Worm (Caenorhabditis elegans) whole organism, L4 larva: ENCODE data around the gene rps-16.

ENCODE experiments used
- D1046.2 ChIP-seq: fragments of 200-800 bp; sonication (Bioruptor generic); IDR thresholded peaks from 2 replicates; pipeline ENCODE4 v1.3.6; 2022; ENCODE audit warnings: missing genetic modification characterization, missing compliant biosample characterization
- F10B5.3 ChIP-seq: sonication (generic microtip); optimal IDR thresholded peaks from 2 replicates; lab custom pipeline; 2016; ENCODE audit warnings: mild to moderate bottlenecking, missing genetic modification characterization, missing compliant biosample characterization
- R02D3.7 ChIP-seq: fragments of 150-350 bp; sonication (generic microtip); optimal IDR thresholded peaks from 3 replicates; lab custom pipeline; 2014; ENCODE audit warnings: missing biosample characterization, missing genetic modification characterization
- T26A8.4 ChIP-seq: fragments of 200-800 bp; sonication (Bioruptor generic); IDR thresholded peaks from 2 replicates; pipeline ENCODE4 v1.3.6; 2022; ENCODE audit warnings: missing genetic modification characterization, missing compliant biosample characterization
- ZK337.2 ChIP-seq: fragments of 200-800 bp; sonication (Bioruptor generic); IDR thresholded peaks from 2 replicates; pipeline ENCODE4 v1.3.6; 2022; ENCODE audit warnings: missing genetic modification reagents, missing genetic modification characterization, missing compliant biosample characterization
- ZK546.5 ChIP-seq, 2 experiments: sonication (generic microtip); optimal IDR thresholded peaks; 2 replicates each; lab custom pipeline; 2017; ENCODE audit warnings: missing biosample characterization in 2 of 2, missing genetic modification characterization in 2 of 2
- aly-2 ChIP-seq: sonication (generic microtip); optimal IDR thresholded peaks from 2 replicates; lab custom pipeline; 2018; ENCODE audit warnings: missing biosample characterization, missing genetic modification characterization
- attf-4 ChIP-seq: sonication (generic microtip); optimal IDR thresholded peaks from 3 replicates; lab custom pipeline; 2017; ENCODE audit warnings: missing biosample characterization, missing genetic modification characterization
- ceh-20 ChIP-seq: fragments of 200-800 bp; sonication (Bioruptor generic); IDR thresholded peaks from 2 replicates; pipeline ENCODE4 v1.3.6; 2022; ENCODE audit warnings: missing genetic modification reagents, missing genetic modification characterization, missing compliant biosample characterization
- ceh-28 ChIP-seq: fragments of 150-350 bp; optimal IDR thresholded peaks from 2 replicates; lab custom pipeline; 2014; ENCODE audit warnings: missing biosample characterization, missing genetic modification reagents, missing genetic modification characterization
- ceh-44 ChIP-seq: fragments of 200-800 bp; sonication (Bioruptor generic); IDR thresholded peaks from 2 replicates; pipeline ENCODE4 v1.3.6; 2022; ENCODE audit warnings: missing genetic modification reagents, missing genetic modification characterization, missing compliant biosample characterization
- ces-1 ChIP-seq: fragments of 150-350 bp; sonication (generic microtip); optimal IDR thresholded peaks from 4 replicates; lab custom pipeline; 2014; ENCODE audit warnings: missing biosample characterization, missing genetic modification reagents, missing genetic modification characterization
- daf-12 ChIP-seq: fragments of 150-350 bp; optimal IDR thresholded peaks from 2 replicates; lab custom pipeline; 2014; ENCODE audit warnings: missing biosample characterization, missing genetic modification reagents, missing genetic modification characterization
- dmd-8 ChIP-seq: fragments of 200-800 bp; sonication (Bioruptor generic); IDR thresholded peaks from 2 replicates; pipeline ENCODE4 v1.3.6; 2022; ENCODE audit warnings: missing genetic modification characterization, missing compliant biosample characterization
- egl-43 ChIP-seq: fragments of 200-800 bp; sonication (Bioruptor generic); IDR thresholded peaks from 2 replicates; pipeline ENCODE4 v1.3.6; 2022; ENCODE audit warnings: missing genetic modification reagents, missing genetic modification characterization, missing compliant biosample characterization
- hif-1 ChIP-seq, 2 experiments: sonication (generic microtip); optimal IDR thresholded peaks; 2 replicates each; lab custom pipeline; 2016 to 2017; ENCODE audit warnings: missing compliant biosample characterization in 2 of 2, missing genetic modification characterization in 2 of 2, missing genetic modification reagents in 2 of 2, missing genotype in 2 of 2, mild to moderate bottlenecking in 1 of 2
- lsy-2 ChIP-seq, 2 experiments: fragments of 150-350 bp in 1 of 2; sonication (generic microtip) in 1 of 2; optimal IDR thresholded peaks; 2 replicates each; lab custom pipeline; 2014 to 2017; ENCODE audit warnings: missing biosample characterization in 2 of 2, missing genetic modification characterization in 2 of 2
- mdt-29 ChIP-seq: fragments of 200-800 bp; sonication (Bioruptor generic); IDR thresholded peaks from 2 replicates; pipeline ENCODE4 v1.3.6; 2022; ENCODE audit warnings: missing genetic modification reagents, missing genetic modification characterization, missing compliant biosample characterization
- mes-2 ChIP-seq: sonication (generic microtip); optimal IDR thresholded peaks from 2 replicates; lab custom pipeline; 2016; ENCODE audit warnings: missing genotype, mild to moderate bottlenecking, missing genetic modification characterization, missing compliant biosample characterization; ENCODE audit not compliant: poor library complexity, severe bottlenecking
- mxl-2 ChIP-seq: fragments of 200-800 bp; sonication (Bioruptor generic); conservative IDR thresholded peaks from 2 replicates; pipeline ENCODE4 v1.3.6; 2022; ENCODE audit warnings: missing genetic modification reagents, missing genetic modification characterization, missing compliant biosample characterization
- nhr-10 ChIP-seq: fragments of 150-350 bp; optimal IDR thresholded peaks from 2 replicates; lab custom pipeline; 2014; ENCODE audit warnings: missing biosample characterization, missing genetic modification characterization
- nhr-237 ChIP-seq: sonication (generic microtip); optimal IDR thresholded peaks from 2 replicates; lab custom pipeline; 2017; ENCODE audit warnings: missing biosample characterization, missing genetic modification characterization
- nhr-25 ChIP-seq: sonication (generic microtip); optimal IDR thresholded peaks from 2 replicates; lab custom pipeline; 2017; ENCODE audit warnings: missing genetic modification characterization, mild to moderate bottlenecking, missing compliant biosample characterization, antibody characterized with exemption, moderate library complexity, borderline replicate concordance; ENCODE audit not compliant: insufficient read depth
- saeg-2 ChIP-seq: fragments of 200-800 bp; sonication (Bioruptor generic); IDR thresholded peaks from 2 replicates; pipeline ENCODE4 v1.3.6; 2022; ENCODE audit warnings: missing genetic modification reagents, missing genetic modification characterization, missing compliant biosample characterization
- snpc-1.2 ChIP-seq: fragments of 200-800 bp; sonication (Bioruptor generic); IDR thresholded peaks from 2 replicates; pipeline ENCODE4 v1.3.6; 2022; ENCODE audit warnings: missing genetic modification reagents, missing genetic modification characterization, missing compliant biosample characterization
- tra-1 ChIP-seq: fragments of 200-800 bp; sonication (Bioruptor generic); IDR thresholded peaks from 2 replicates; pipeline ENCODE4 v1.3.6; 2022; ENCODE audit warnings: missing genetic modification reagents, missing genetic modification characterization, missing compliant biosample characterization
- unc-130 ChIP-seq: sonication (generic microtip); optimal IDR thresholded peaks from 2 replicates; lab custom pipeline; 2016; ENCODE audit warnings: missing genetic modification reagents, missing genetic modification characterization, missing compliant biosample characterization
- unc-39 ChIP-seq: sonication (generic microtip); optimal IDR thresholded peaks from 2 replicates; lab custom pipeline; 2017; ENCODE audit warnings: missing biosample characterization, missing genetic modification characterization
- vab-7 ChIP-seq: fragments of 200-800 bp; sonication (Bioruptor generic); IDR thresholded peaks from 2 replicates; pipeline ENCODE4 v1.3.6; 2022; ENCODE audit warnings: missing genetic modification reagents, missing genetic modification characterization, missing compliant biosample characterization
- zip-2 ChIP-seq: fragments of 150-350 bp; optimal IDR thresholded peaks from 2 replicates; lab custom pipeline; 2014; ENCODE audit warnings: missing biosample characterization, missing genetic modification characterization
- ztf-11 ChIP-seq: fragments of 150-350 bp; optimal IDR thresholded peaks from 2 replicates; lab custom pipeline; 2014; ENCODE audit warnings: missing biosample characterization, missing genetic modification characterization

The rps-16 gene

ce11 chrV:14978205-14978751 is 22.1 kb downstream of the rps-16 start, which contains the start of the genes grd-12 and F02D8.1:
Gene grd-12, plus strand, starts transcription at chrV:14978505.
Gene F02D8.1, minus strand, starts transcription at chrV:14978701.
- TF ChIP-seq mxl-2 (GFP tag; lab: Robert Waterston, UW): no peak
- no peak for TF ChIP-seq ZK546.5 (tag; optimal IDR thresholded peaks at IDR 0.05; lab: Kevin White, UChicago)
- no peak for TF ChIP-seq ceh-20 (GFP tag; lab: Robert Waterston, UW)

ce11 chrV:14971136-14971535 is 29.2 kb downstream of the rps-16 start, which contains the start of gene nlp-59:
Gene nlp-59, plus strand, starts transcription at chrV:14971436.
- no peak for TF ChIP-seq hif-1 (tag; optimal IDR thresholded peaks at IDR 0.05; lab: Kevin White, UChicago)
- TF ChIP-seq ZK337.2 (GFP tag; lab: Robert Waterston, UW): no peak
- no peak for TF ChIP-seq dmd-8
- TF ChIP-seq F10B5.3 (tag; lab: Kevin White, UChicago): no peak
- no peak for TF ChIP-seq nhr-237 (tag; lab: Kevin White, UChicago)
- no peak for TF ChIP-seq mes-2 (tag; lab: Kevin White, UChicago)
- TF ChIP-seq aly-2 (tag; lab: Kevin White, UChicago): no peak
- TF ChIP-seq snpc-1.2 (GFP tag; lab: Robert Waterston, UW): no peak
- no peak for TF ChIP-seq unc-39
- TF ChIP-seq mdt-29 (GFP tag; lab: Robert Waterston, UW): no peak
- TF ChIP-seq daf-12: no peak
- no peak for TF ChIP-seq ceh-44
- TF ChIP-seq R02D3.7 (tag; lab: Kevin White, UChicago): no peak
- no peak for TF ChIP-seq attf-4 (tag; lab: Kevin White, UChicago)
- TF ChIP-seq ces-1 (GFP tag; lab: Kevin White, UChicago): no peak
- TF ChIP-seq ceh-28 (tag; lab: Kevin White, UChicago): no peak

- TF ChIP-seq nhr-237 (tag; lab: Kevin White, UChicago) (no peak), ZK337.2 (GFP tag; lab: Robert Waterston, UW) (no peak), ces-1 (GFP tag; lab: Kevin White, UChicago) (no peak), D1046.2 (no peak), tra-1 (no peak), vab-7 (GFP tag; lab: Robert Waterston, UW) (no peak), lsy-2 (tag; optimal IDR thresholded peaks at IDR 0.05; lab: Kevin White, UChicago) (no peak), egl-43 (no peak), ztf-11 (tag; lab: Kevin White, UChicago) (no peak), unc-130 (GFP tag; lab: Kevin White, UChicago) (no peak), nhr-25 (tag; lab: Kevin White, UChicago) (no peak), saeg-2 (GFP tag; lab: Robert Waterston, UW) (no peak), T26A8.4 (GFP tag; lab: Robert Waterston, UW) (no peak), zip-2 (tag; lab: Kevin White, UChicago) (no peak)
These were observed 44.7 kb downstream of the rps-16 start, which contains the start of gene F02D8.9 for ce11 chrV:14955676-14956075. Gene F02D8.9, minus strand, starts transcription at chrV:14955776.

- TF ChIP-seq nhr-10 (no peak), nhr-237 (tag; lab: Kevin White, UChicago) (no peak), aly-2 (tag; lab: Kevin White, UChicago) (no peak)
These were observed 45.7 kb downstream of the rps-16 start, which contains the start of gene C30G7.5 for ce11 chrV:14954633-14955032. Gene C30G7.5, minus strand, starts transcription at chrV:14954733.
